Worm (Caenorhabditis elegans): ENCODE data around the gene C23G10.2.
A peak's percentile ranks its signal among the peaks of the same experiment; 100 is the strongest.

The C23G10.2 gene

DNA sequence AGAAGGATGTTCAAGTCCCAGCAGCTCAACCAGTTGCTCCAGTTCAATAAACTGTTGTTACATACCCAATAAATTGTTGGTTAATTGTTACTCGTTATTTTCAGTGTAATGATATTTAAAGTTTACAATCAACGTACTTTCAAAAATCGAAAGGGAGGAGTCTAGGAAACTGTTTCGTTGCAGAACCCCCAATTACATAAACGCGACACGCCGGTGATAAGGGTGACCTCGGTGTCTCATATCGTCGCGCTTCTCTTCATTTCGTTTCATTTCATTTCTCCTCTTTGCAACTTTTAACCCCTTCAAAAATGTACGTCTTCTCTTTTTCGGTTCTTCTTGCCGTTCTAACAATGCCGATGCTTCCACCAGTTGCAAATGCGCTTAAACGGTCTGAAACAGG lies at the start of gene C23G10.2:
Gene C23G10.2, plus strand, starts transcription at position 184 of the 400 bp plus-strand sequence.
- TF ChIP-seq dao-5 (tag; optimal IDR thresholded peaks at IDR 0.05) (no peak), W03F9.2 (tag; optimal IDR thresholded peaks at IDR 0.05) (no peak), him-1 (tag; optimal IDR thresholded peaks at IDR 0.05) (no peak)

- TF ChIP-seq dao-5 (tag; optimal IDR thresholded peaks at IDR 0.05): no peak
- peak; percentile 23 for TF ChIP-seq W03F9.2 (tag; optimal IDR thresholded peaks at IDR 0.05)
- TF ChIP-seq him-1 (tag; optimal IDR thresholded peaks at IDR 0.05): peak; percentile 46
These were observed 49.0 kb upstream of the C23G10.2 start, which contains the start of gene nfm-1 for ce11 chrIII:6158642-6159475. Gene nfm-1, plus strand, starts transcription at chrIII:6159453.

ce11 chrIII:6163381-6163780 lies 44.5 kb upstream of the C23G10.2 start:
- TF ChIP-seq W03F9.2 (tag; optimal IDR thresholded peaks at IDR 0.05) (no peak), dao-5 (tag; optimal IDR thresholded peaks at IDR 0.05) (no peak), him-1 (tag; optimal IDR thresholded peaks at IDR 0.05) (no peak)

- no peak for TF ChIP-seq dao-5 (tag; optimal IDR thresholded peaks at IDR 0.05)
- no peak for TF ChIP-seq W03F9.2 (tag; optimal IDR thresholded peaks at IDR 0.05)
- no peak for TF ChIP-seq him-1 (tag; optimal IDR thresholded peaks at IDR 0.05)
These were observed 43.5 kb upstream of the C23G10.2 start, which contains the start of gene F42A10.9 for ce11 chrIII:6164253-6164971. Gene F42A10.9, plus strand, starts transcription at chrIII:6164573.

DNA sequence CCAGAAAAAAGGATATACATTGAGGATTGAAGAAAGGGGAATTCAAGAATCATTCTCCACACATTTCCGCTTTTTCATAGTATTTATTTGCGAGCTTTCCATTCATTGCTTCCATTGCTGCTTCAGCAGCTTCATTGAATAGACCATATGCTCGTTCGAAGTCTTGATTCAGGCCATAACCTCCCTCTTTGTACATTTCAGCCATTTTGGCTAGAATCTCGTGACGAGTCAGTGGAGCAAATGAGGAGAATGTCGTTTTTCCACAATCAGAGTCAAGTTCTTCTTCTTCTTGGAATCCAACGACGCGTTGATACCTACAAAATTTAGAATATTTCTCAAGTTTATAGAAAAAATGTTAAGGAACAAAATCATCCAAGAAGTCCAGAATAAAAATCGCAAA lies 42.6 kb upstream of the C23G10.2 start:
- no peak for TF ChIP-seq W03F9.2 (tag; optimal IDR thresholded peaks at IDR 0.05)
- no peak for TF ChIP-seq him-1 (tag; optimal IDR thresholded peaks at IDR 0.05)
- TF ChIP-seq dao-5 (tag; optimal IDR thresholded peaks at IDR 0.05): no peak

ce11 chrIII:6166634-6167033 lies 41.2 kb upstream of the C23G10.2 start:
- TF ChIP-seq him-1 (tag; optimal IDR thresholded peaks at IDR 0.05): no peak

DNA sequence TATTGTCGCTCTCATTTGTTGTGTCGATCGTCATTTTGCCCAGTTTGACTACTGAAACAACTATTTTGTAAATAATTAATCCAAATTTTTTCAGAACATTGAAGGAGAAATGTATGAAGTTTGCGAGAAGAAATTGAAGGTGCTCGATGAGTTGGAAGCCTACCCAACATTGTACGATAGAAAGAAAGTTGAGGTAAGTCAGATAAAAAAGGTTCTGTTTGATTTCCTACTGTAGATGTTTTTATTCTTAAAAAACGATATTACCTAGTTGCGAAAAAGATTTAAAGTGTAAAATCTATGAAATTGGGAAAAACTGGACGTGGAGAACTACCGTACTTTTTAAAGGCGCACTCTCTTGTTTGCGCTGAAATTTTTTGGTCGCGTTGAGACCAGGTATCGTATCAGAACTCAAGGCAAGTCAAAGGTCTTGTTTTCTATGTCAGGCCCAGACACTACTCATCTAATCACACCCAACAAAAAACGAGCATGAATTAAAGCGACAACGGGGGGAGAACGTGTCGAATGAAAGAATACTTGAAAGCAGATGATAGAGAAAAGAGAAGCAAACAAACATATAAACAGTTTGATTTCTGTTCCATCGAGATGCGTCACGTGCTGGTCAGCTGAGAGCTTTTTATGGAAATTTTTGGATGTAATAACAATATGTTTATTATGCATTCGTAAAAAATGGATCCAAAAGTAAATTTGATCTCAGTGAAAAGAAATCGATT lies 39.2 kb upstream of the C23G10.2 start, which contains the start of gene efk-1:
Gene efk-1, minus strand, starts transcription at position 51 of the 731 bp plus-strand sequence.
- TF ChIP-seq W03F9.2 (tag; optimal IDR thresholded peaks at IDR 0.05) (peak; percentile 13), him-1 (tag; optimal IDR thresholded peaks at IDR 0.05) (no peak)

DNA sequence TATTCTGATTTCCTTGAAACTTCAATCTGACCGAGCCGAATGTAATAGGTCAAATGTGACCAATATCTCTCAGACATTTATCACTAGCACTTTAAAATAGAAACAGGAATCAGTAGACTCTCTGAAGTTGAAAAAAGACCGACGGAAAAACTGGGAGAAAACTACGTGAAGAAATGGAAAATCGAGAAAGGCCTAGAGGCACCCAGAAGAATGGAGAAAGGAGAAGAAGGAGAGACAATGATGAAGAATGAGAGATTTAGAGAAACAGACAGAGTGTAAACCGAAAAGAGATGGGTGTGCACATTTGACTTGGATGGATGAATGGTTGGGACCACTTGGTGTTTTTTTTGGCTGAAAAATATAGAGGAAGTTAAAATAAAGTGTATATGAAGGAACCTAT lies 37.8 kb upstream of the C23G10.2 start:
- TF ChIP-seq W03F9.2 (tag; optimal IDR thresholded peaks at IDR 0.05) (peak; percentile 37), dao-5 (tag; optimal IDR thresholded peaks at IDR 0.05) (no peak)

DNA sequence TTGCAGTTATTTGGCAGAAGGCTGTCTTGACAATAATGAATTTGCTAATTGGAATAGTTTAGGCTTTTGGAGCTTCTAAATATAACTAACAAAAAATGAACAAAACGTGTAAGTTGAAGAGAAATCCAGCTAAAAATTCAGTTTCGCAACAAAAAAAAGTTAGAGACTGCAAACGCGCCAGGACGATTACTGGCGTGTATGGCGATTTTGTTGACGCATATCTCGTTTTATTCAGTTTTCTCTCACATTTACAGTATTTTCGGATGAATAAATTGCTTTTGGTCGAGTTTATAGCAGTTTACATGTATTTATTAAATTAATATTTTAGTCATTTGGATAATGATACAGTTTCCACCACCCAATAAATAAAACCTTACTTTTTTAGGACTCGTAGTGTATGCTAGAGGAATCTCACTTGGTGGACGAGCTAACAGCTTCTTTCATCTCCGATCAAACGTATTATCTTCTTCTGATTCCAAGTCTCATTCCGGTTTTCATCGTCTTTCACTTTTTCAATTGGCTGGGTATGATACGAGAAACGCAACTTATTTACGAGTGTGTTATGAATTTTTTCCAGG lies 34.8 kb upstream of the C23G10.2 start, which contains the start of the genes abcf-3 and F42A10.5:
Gene abcf-3, plus strand, starts transcription at position 384 of the 578 bp plus-strand sequence.
Gene F42A10.5, minus strand, starts transcription at position 458 of the 578 bp plus-strand sequence.
- TF ChIP-seq dao-5 (tag; optimal IDR thresholded peaks at IDR 0.05) (no peak), W03F9.2 (tag; optimal IDR thresholded peaks at IDR 0.05) (peak; percentile 90)

ce11 chrIII:6176172-6176571 lies 31.7 kb upstream of the C23G10.2 start:
- TF ChIP-seq him-1 (tag; optimal IDR thresholded peaks at IDR 0.05) (no peak), dao-5 (tag; optimal IDR thresholded peaks at IDR 0.05) (no peak), W03F9.2 (tag; optimal IDR thresholded peaks at IDR 0.05) (no peak)

- TF ChIP-seq W03F9.2 (tag; optimal IDR thresholded peaks at IDR 0.05) (no peak), dao-5 (tag; optimal IDR thresholded peaks at IDR 0.05) (no peak)
These were observed 31.1 kb upstream of the C23G10.2 start, which contains the start of gene F42A10.6 for ce11 chrIII:6176761-6177160. Gene F42A10.6, minus strand, starts transcription at chrIII:6176861.

DNA sequence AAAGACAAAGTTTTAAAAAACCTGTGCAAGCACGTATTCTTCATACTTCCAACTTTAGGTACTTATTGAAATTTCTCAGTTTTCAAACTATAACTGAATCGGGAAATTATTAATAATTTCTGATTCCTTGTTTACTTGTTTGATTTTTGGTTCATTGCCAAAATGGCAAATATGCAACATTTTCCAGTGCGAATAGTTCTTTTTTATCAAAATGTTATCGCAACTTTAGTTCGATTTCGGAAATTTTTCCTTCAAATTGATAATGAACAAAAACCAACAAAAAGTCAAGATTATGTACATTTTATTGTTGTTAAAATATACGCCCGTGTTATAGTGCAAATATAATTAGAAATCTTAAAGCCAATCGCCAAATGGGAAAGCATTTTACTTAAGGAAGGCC lies 30.2 kb upstream of the C23G10.2 start:
- no peak for TF ChIP-seq him-1 (tag; optimal IDR thresholded peaks at IDR 0.05)
- no peak for TF ChIP-seq dao-5 (tag; optimal IDR thresholded peaks at IDR 0.05)
- TF ChIP-seq W03F9.2 (tag; optimal IDR thresholded peaks at IDR 0.05): no peak

- no peak for TF ChIP-seq W03F9.2 (tag; optimal IDR thresholded peaks at IDR 0.05)
- TF ChIP-seq dao-5 (tag; optimal IDR thresholded peaks at IDR 0.05): no peak
- no peak for TF ChIP-seq him-1 (tag; optimal IDR thresholded peaks at IDR 0.05)
These were observed 29.3 kb upstream of the C23G10.2 start, which contains the start of gene F42A10.7 for ce11 chrIII:6178586-6178985. Gene F42A10.7, minus strand, starts transcription at chrIII:6178686.
